Worm (Caenorhabditis elegans) whole organism, mixed stage, embryonic: ENCODE data around the gene Y15E3A.5.

Experiments
- M03D4.4 ChIP-seq: sonication (generic microtip); optimal IDR thresholded peaks from 2 replicates; lab custom pipeline; 2017; ENCODE audit warnings: mild to moderate bottlenecking, missing genetic modification characterization, missing compliant biosample characterization
- bed-3 ChIP-seq: fragments of 200-800 bp; sonication (Bioruptor generic); optimal IDR thresholded peaks from 3 replicates; lab custom pipeline; 2018; ENCODE audit warnings: mild to moderate bottlenecking, missing genetic modification characterization, moderate library complexity, missing compliant biosample characterization
- blmp-1 ChIP-seq: fragments of 150-350 bp; optimal IDR thresholded peaks from 2 replicates; lab custom pipeline; 2014; ENCODE audit warnings: missing biosample characterization, missing genetic modification characterization
- ceh-39 ChIP-seq: fragments of 150-350 bp; optimal IDR thresholded peaks from 2 replicates; lab custom pipeline; 2014; ENCODE audit warnings: missing biosample characterization, missing genetic modification characterization
- ceh-83 ChIP-seq: fragments of 200-800 bp; sonication (Bioruptor generic); optimal IDR thresholded peaks from 2 replicates; lab custom pipeline; 2018; ENCODE audit warnings: mild to moderate bottlenecking, missing genetic modification characterization, missing compliant biosample characterization
- ces-1 ChIP-seq: fragments of 150-350 bp; optimal IDR thresholded peaks from 2 replicates; lab custom pipeline; 2014; ENCODE audit warnings: missing biosample characterization, missing genetic modification reagents, missing genetic modification characterization
- cnd-1 ChIP-seq: fragments of 200-800 bp; sonication (Bioruptor generic); optimal IDR thresholded peaks from 2 replicates; lab custom pipeline; 2018; ENCODE audit warnings: mild to moderate bottlenecking, missing genetic modification characterization, missing compliant biosample characterization
- elt-1 ChIP-seq: sonication (generic microtip); optimal IDR thresholded peaks from 2 replicates; lab custom pipeline; 2017; ENCODE audit warnings: missing genetic modification characterization, mild to moderate bottlenecking, missing compliant biosample characterization, antibody characterized with exemption, moderate library complexity, borderline replicate concordance; ENCODE audit not compliant: insufficient read depth
- elt-3 ChIP-seq: fragments of 150-350 bp; optimal IDR thresholded peaks from 2 replicates; lab custom pipeline; 2014; ENCODE audit warnings: missing biosample characterization, missing genetic modification characterization
- flh-1 ChIP-seq: fragments of 200-800 bp; sonication (Bioruptor generic); optimal IDR thresholded peaks from 2 replicates; lab custom pipeline; 2018; ENCODE audit warnings: mild to moderate bottlenecking, missing genetic modification characterization, moderate library complexity, missing compliant biosample characterization
- ham-2 ChIP-seq: fragments of 200-800 bp; sonication (Bioruptor generic); optimal IDR thresholded peaks from 2 replicates; lab custom pipeline; 2018; ENCODE audit warnings: mild to moderate bottlenecking, missing genetic modification characterization, missing compliant biosample characterization
- hlh-1 ChIP-seq: fragments of 150-350 bp; optimal IDR thresholded peaks from 2 replicates; lab custom pipeline; 2014; ENCODE audit warnings: missing biosample characterization, missing genetic modification reagents, missing genetic modification characterization
- lin-13 ChIP-seq: fragments of 150-350 bp; optimal IDR thresholded peaks from 2 replicates; lab custom pipeline; 2014; ENCODE audit warnings: missing biosample characterization, missing genetic modification characterization
- lin-32 ChIP-seq: fragments of 200-800 bp; sonication (Bioruptor generic); optimal IDR thresholded peaks from 2 replicates; lab custom pipeline; 2018; ENCODE audit warnings: mild to moderate bottlenecking, missing genetic modification characterization, missing compliant biosample characterization
- lsy-2 ChIP-seq: fragments of 150-350 bp; optimal IDR thresholded peaks from 2 replicates; lab custom pipeline; 2014; ENCODE audit warnings: missing biosample characterization, missing genetic modification characterization
- mab-5 ChIP-seq: fragments of 150-350 bp; optimal IDR thresholded peaks from 2 replicates; lab custom pipeline; 2014; ENCODE audit warnings: missing biosample characterization, missing genetic modification characterization
- mls-2 ChIP-seq: sonication (generic microtip); optimal IDR thresholded peaks from 2 replicates; lab custom pipeline; 2016; ENCODE audit warnings: mild to moderate bottlenecking, missing genetic modification characterization, moderate library complexity, missing compliant biosample characterization
- nhr-12 ChIP-seq: fragments of 150-350 bp; optimal IDR thresholded peaks from 2 replicates; lab custom pipeline; 2014; ENCODE audit warnings: missing biosample characterization, missing genetic modification characterization
- nhr-2 ChIP-seq: fragments of 150-350 bp; optimal IDR thresholded peaks from 2 replicates; lab custom pipeline; 2014; ENCODE audit warnings: missing biosample characterization, missing genetic modification characterization
- nhr-237 ChIP-seq: fragments of 150-350 bp; optimal IDR thresholded peaks from 2 replicates; lab custom pipeline; 2014; ENCODE audit warnings: missing biosample characterization, missing genetic modification characterization
- nhr-28 ChIP-seq: fragments of 150-350 bp; optimal IDR thresholded peaks from 2 replicates; lab custom pipeline; 2014; ENCODE audit warnings: missing biosample characterization, missing genetic modification characterization
- nhr-76 ChIP-seq: sonication (generic microtip); optimal IDR thresholded peaks from 2 replicates; lab custom pipeline; 2017; ENCODE audit warnings: missing biosample characterization, missing genetic modification characterization
- pha-4 ChIP-seq: fragments of 150-350 bp; optimal IDR thresholded peaks from 2 replicates; lab custom pipeline; 2018; ENCODE audit warnings: missing biosample characterization, missing genetic modification reagents, missing genetic modification characterization
- sem-2 ChIP-seq: fragments of 200-800 bp; sonication (Bioruptor generic); optimal IDR thresholded peaks from 2 replicates; lab custom pipeline; 2018; ENCODE audit warnings: mild to moderate bottlenecking, missing genetic modification characterization, missing compliant biosample characterization
- snpc-4 ChIP-seq: fragments of 150-350 bp; optimal IDR thresholded peaks from 2 replicates; lab custom pipeline; 2014; ENCODE audit warnings: missing biosample characterization, missing genetic modification characterization
- sptf-1 ChIP-seq: sonication (generic microtip); optimal IDR thresholded peaks from 2 replicates; lab custom pipeline; 2017; ENCODE audit warnings: mild to moderate bottlenecking, missing genetic modification characterization, moderate library complexity, missing compliant biosample characterization
- tbx-8 ChIP-seq: fragments of 200-800 bp; sonication (Bioruptor generic); optimal IDR thresholded peaks from 2 replicates; lab custom pipeline; 2018; ENCODE audit warnings: mild to moderate bottlenecking, missing genetic modification characterization, moderate library complexity, missing compliant biosample characterization
- unc-120 ChIP-seq: sonication (generic microtip); optimal IDR thresholded peaks from 2 replicates; lab custom pipeline; 2017; ENCODE audit warnings: missing genetic modification characterization, missing compliant biosample characterization; ENCODE audit not compliant: poor library complexity, severe bottlenecking
- unc-39 ChIP-seq: fragments of 150-350 bp; optimal IDR thresholded peaks from 2 replicates; lab custom pipeline; 2014; ENCODE audit warnings: missing biosample characterization, missing genetic modification characterization
- unc-62 ChIP-seq: fragments of 150-350 bp; optimal IDR thresholded peaks from 2 replicates; lab custom pipeline; 2014; ENCODE audit warnings: missing biosample characterization, missing genetic modification reagents, missing genetic modification characterization
- zip-8 ChIP-seq: fragments of 150-350 bp; optimal IDR thresholded peaks from 2 replicates; lab custom pipeline; 2014; ENCODE audit warnings: missing biosample characterization, missing genetic modification characterization
- ztf-11 ChIP-seq: fragments of 150-350 bp; optimal IDR thresholded peaks from 2 replicates; lab custom pipeline; 2014; ENCODE audit warnings: missing biosample characterization, missing genetic modification characterization

Gene Y15E3A.5

DNA sequence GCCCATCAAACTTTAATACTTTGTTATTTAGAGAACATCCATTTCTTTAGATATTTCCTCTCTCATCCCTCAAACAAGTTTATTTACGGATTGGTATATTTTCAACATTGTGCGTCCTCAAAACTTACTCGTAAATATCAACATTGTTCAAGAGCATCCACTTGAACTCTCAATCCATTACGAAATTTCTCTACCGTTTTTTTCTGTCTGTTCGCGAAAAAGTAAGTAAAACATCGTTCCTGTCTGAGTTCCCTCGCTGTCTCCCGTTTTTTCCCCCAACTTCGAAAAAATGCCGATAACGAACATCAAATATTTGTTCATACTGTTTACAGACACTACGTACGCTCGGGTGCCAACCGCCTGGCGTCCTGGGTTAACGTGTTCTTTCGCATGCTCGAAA, 5.5 kb upstream of the Y15E3A.5 start:
- no peak for TF ChIP-seq nhr-12
- no peak for TF ChIP-seq snpc-4

DNA sequence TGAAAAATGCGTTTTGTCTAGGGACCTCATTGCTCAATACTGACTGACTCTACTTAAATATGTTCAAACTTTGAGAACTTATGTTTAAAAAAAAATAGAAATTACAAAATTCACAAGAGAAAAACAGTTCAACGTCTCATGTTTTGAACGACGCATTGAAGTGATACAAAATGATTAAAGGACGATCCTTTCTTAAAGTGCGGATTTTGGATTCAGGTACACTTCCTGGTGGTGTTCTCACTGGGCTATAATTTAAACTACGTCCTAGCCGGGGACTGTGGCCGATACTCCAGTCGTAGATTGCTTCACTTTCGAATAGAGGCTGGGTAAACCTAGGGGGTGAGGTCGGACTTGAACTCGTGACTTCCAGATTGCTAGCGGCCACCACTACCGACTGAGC, 4.7 kb upstream of the Y15E3A.5 start:
- TF ChIP-seq zip-8 (tag; lab: Kevin White, UChicago) (no peak), unc-62 (GFP tag; lab: Kevin White, UChicago) (no peak), ceh-83 (GFP tag; lab: Kevin White, UChicago) (no peak), ztf-11 (tag; lab: Kevin White, UChicago) (no peak), tbx-8 (GFP tag; lab: Kevin White, UChicago) (no peak), sptf-1 (tag; lab: Kevin White, UChicago) (no peak), unc-39 (no peak), blmp-1 (tag; lab: Kevin White, UChicago) (no peak), mls-2 (tag; lab: Kevin White, UChicago) (no peak), M03D4.4 (tag; lab: Kevin White, UChicago) (no peak), ces-1 (GFP tag; lab: Kevin White, UChicago) (no peak)

DNA sequence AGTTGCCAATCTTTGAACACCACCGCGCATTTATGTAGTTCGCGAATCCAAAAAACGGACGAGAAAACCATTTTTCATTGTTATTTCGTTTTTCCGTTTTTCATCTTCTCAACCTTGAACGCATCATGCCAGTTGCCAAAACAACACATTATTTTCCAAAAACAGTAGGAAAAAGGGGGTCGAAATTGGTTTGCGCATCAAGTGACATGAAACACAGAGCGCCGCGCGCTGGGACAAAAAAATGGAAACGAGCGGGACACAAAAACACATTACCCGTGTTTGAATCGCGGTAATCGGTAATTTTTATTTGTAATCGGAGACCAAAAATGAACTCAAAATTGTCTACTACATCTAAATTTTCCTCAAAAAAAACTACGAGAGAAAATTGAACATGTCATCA, 4.0 kb upstream of the Y15E3A.5 start:
- TF ChIP-seq zip-8 (tag; lab: Kevin White, UChicago): no peak
- no peak for TF ChIP-seq elt-3
- TF ChIP-seq ceh-39: no peak
- no peak for TF ChIP-seq bed-3 (GFP tag; lab: Kevin White, UChicago)
- no peak for TF ChIP-seq nhr-12
- no peak for TF ChIP-seq tbx-8 (GFP tag; lab: Kevin White, UChicago)
- TF ChIP-seq hlh-1 (tag; lab: Kevin White, UChicago): no peak
- no peak for TF ChIP-seq ham-2 (GFP tag; lab: Kevin White, UChicago)
- TF ChIP-seq nhr-2 (tag; lab: Kevin White, UChicago): no peak
- TF ChIP-seq lin-13 (tag; lab: Kevin White, UChicago): no peak
- TF ChIP-seq nhr-237 (tag; lab: Kevin White, UChicago): no peak
- no peak for TF ChIP-seq lin-32 (GFP tag; lab: Kevin White, UChicago)
- TF ChIP-seq unc-39: no peak
- no peak for TF ChIP-seq snpc-4
- TF ChIP-seq unc-62 (GFP tag; lab: Kevin White, UChicago): no peak
- no peak for TF ChIP-seq unc-120
- no peak for TF ChIP-seq nhr-76 (tag; lab: Kevin White, UChicago)
- TF ChIP-seq, all 35 proteins: peak for 0

DNA sequence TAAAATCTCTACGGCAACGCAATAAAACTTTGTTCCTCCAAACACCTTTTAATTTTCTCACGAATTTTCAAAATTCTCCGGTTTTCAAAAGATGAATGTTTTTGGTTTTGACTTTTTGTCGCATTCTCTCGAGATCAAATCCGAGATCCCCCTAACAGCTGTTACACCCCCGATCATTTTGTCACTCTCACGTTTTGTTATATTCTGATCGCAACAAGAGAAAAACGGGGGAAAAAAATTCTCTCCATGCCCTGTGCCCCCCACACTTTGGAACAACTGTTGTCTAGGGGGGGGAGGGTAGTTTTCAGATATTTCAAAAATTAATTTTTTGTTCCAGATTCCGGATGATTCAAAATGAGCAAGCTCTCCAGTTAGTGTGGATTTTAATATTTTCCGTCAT, 2.2 kb upstream of the Y15E3A.5 start:
- TF ChIP-seq unc-120 (peak; percentile 25), nhr-76 (tag; lab: Kevin White, UChicago) (no peak), lin-13 (tag; lab: Kevin White, UChicago) (no peak), M03D4.4 (tag; lab: Kevin White, UChicago) (no peak), blmp-1 (tag; lab: Kevin White, UChicago) (no peak), mab-5 (tag; lab: Kevin White, UChicago) (no peak), unc-62 (GFP tag; lab: Kevin White, UChicago) (peak; percentile 21), hlh-1 (tag; lab: Kevin White, UChicago) (peak; percentile 92), ceh-83 (GFP tag; lab: Kevin White, UChicago) (no peak)

DNA sequence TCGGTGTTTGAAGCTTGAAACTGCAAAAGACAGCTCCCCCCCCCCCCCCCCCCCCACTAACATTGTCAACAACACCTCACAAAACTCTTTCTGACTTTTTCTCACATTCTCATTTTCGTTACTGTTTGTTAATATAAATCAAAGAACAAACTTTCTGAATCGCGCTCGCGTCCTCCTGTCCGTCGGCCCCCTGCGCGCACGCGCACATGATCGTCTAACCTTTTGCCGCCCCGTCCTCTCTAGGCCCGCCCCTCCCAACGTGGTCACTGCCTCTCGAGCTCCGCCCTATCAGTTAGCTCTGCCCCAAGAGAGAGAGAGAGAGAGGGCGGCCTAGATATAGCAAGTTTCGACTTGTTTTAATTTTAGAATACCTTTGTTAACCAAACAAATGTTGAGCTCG, 385 bp downstream of the Y15E3A.5 start:
- no peak for TF ChIP-seq unc-39
- no peak for TF ChIP-seq mls-2 (tag; lab: Kevin White, UChicago)
- no peak for TF ChIP-seq elt-1 (tag; lab: Kevin White, UChicago)
- TF ChIP-seq cnd-1: no peak
- peak; percentile 34 for TF ChIP-seq sptf-1 (tag; lab: Kevin White, UChicago)
- no peak for TF ChIP-seq ham-2 (GFP tag; lab: Kevin White, UChicago)
- TF ChIP-seq ceh-83 (GFP tag; lab: Kevin White, UChicago): peak; percentile 40
- no peak for TF ChIP-seq lin-13 (tag; lab: Kevin White, UChicago)
- no peak for TF ChIP-seq ztf-11 (tag; lab: Kevin White, UChicago)

DNA sequence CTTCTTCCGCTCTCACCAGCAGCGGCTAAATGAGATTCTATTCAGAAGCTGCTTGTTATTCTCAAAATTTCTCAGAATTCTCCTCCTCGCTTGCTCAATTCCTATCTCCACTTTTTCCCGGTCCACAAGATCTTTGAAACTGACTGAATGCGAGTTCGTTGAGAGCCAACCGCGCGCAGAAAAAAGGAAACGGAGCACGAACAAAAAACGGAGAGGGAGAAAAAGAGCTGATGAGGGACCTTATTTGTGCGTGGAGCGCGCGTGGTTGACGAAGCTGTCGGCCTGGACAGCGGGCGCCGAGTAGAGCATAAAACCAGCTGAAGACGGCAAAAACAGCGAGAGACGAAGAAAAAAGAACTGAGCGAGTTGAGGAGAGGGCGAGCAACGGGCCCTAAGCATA, 1.7 kb downstream of the Y15E3A.5 start:
- TF ChIP-seq pha-4 (no peak), bed-3 (GFP tag; lab: Kevin White, UChicago) (no peak), tbx-8 (GFP tag; lab: Kevin White, UChicago) (no peak), nhr-237 (tag; lab: Kevin White, UChicago) (no peak), nhr-76 (tag; lab: Kevin White, UChicago) (no peak), M03D4.4 (tag; lab: Kevin White, UChicago) (no peak), flh-1 (no peak), ztf-11 (tag; lab: Kevin White, UChicago) (no peak), sem-2 (GFP tag; lab: Kevin White, UChicago) (no peak), mls-2 (tag; lab: Kevin White, UChicago) (no peak), unc-62 (GFP tag; lab: Kevin White, UChicago) (no peak), lsy-2 (tag; lab: Kevin White, UChicago) (no peak), hlh-1 (tag; lab: Kevin White, UChicago) (no peak), lin-32 (GFP tag; lab: Kevin White, UChicago) (no peak), ceh-83 (GFP tag; lab: Kevin White, UChicago) (no peak), nhr-28 (no peak), ces-1 (GFP tag; lab: Kevin White, UChicago) (no peak), cnd-1 (no peak)
- TF ChIP-seq, all 35 proteins: peak for 0
